Fruit fly (Drosophila melanogaster) whole organism, embryonic: ENCODE data around the gene Tlk.
A peak's percentile ranks its signal among the peaks of the same experiment; 100 is the strongest.

Experiments used
- Awh ChIP-seq: fragments of 200-800 bp; sonication (Bioruptor generic); IDR thresholded peaks from 2 replicates; pipeline ENCODE4, ENCODE4 v1.3.6; 2022; ENCODE audit warnings: missing biosample characterization, missing genetic modification characterization
- BEAF-32 ChIP-seq: fragments of 200-800 bp; sonication (Bioruptor generic); optimal IDR thresholded peaks from 3 replicates; lab custom pipeline; 2017; ENCODE audit warnings: missing biosample characterization, missing genetic modification characterization, mild to moderate bottlenecking, moderate library complexity, missing genetic modification reagents
- Blimp-1 ChIP-seq: fragments of 200-800 bp; sonication (Bioruptor generic); optimal IDR thresholded peaks from 3 replicates; lab custom pipeline; 2018; ENCODE audit warnings: missing biosample characterization, missing genetic modification characterization, mild to moderate bottlenecking, moderate library complexity, missing genetic modification reagents
- CG12744 ChIP-seq: fragments of 200-800 bp; sonication (Bioruptor generic); optimal IDR thresholded peaks from 2 replicates; lab custom pipeline; 2016; ENCODE audit warnings: missing biosample characterization, missing genetic modification characterization
- CG13624 ChIP-seq: fragments of 200-800 bp; sonication (Bioruptor generic); optimal IDR thresholded peaks from 2 replicates; lab custom pipeline; 2016; ENCODE audit warnings: missing biosample characterization, missing genetic modification characterization
- CG1647 ChIP-seq: fragments of 200-800 bp; sonication (Bioruptor generic); optimal IDR thresholded peaks from 3 replicates; lab custom pipeline; 2016; ENCODE audit warnings: missing biosample characterization, missing genetic modification characterization
- CG16779 ChIP-seq: fragments of 200-800 bp; sonication (Bioruptor generic); IDR thresholded peaks from 2 replicates; pipeline ENCODE4 v1.3.6; 2022; ENCODE audit warnings: missing biosample characterization, missing genetic modification characterization
- CG17802 ChIP-seq: fragments of 200-800 bp; sonication (Bioruptor generic); optimal IDR thresholded peaks from 2 replicates; lab custom pipeline; 2018; ENCODE audit warnings: missing biosample characterization, mild to moderate bottlenecking, missing genetic modification characterization, moderate library complexity
- CG2199 ChIP-seq: fragments of 200-800 bp; sonication (Bioruptor generic); IDR thresholded peaks from 3 replicates; pipeline ENCODE4 v1.3.6; 2022; ENCODE audit warnings: missing biosample characterization, missing genetic modification characterization
- CG2678 ChIP-seq: fragments of 200-800 bp; sonication (Bioruptor generic); optimal IDR thresholded peaks from 3 replicates; lab custom pipeline; 2019; ENCODE audit warnings: missing biosample characterization, mild to moderate bottlenecking, missing genetic modification characterization, moderate library complexity
- CG34224 ChIP-seq: fragments of 200-800 bp; sonication (Bioruptor generic); IDR thresholded peaks from 3 replicates; pipeline ENCODE4 v1.3.6; 2022; ENCODE audit warnings: missing biosample characterization, missing genetic modification characterization; ENCODE audit not compliant: partially characterized antibody
- CG43689 ChIP-seq: fragments of 200-800 bp; sonication (Bioruptor generic); IDR thresholded peaks from 2 replicates; pipeline ENCODE4 v1.3.6; 2022; ENCODE audit warnings: missing biosample characterization, missing genetic modification characterization
- CG4404 ChIP-seq: fragments of 200-800 bp; sonication (Bioruptor generic); IDR thresholded peaks from 2 replicates; pipeline ENCODE4 v1.3.6; 2022; ENCODE audit warnings: missing biosample characterization, missing genetic modification characterization
- CG4707 ChIP-seq: fragments of 200-800 bp; sonication (Bioruptor generic); optimal IDR thresholded peaks from 2 replicates; lab custom pipeline; 2018; ENCODE audit warnings: missing biosample characterization, mild to moderate bottlenecking, missing genetic modification characterization, moderate library complexity
- CG5245 ChIP-seq: fragments of 200-800 bp; sonication (Bioruptor generic); optimal IDR thresholded peaks from 3 replicates; lab custom pipeline; 2016; ENCODE audit warnings: missing biosample characterization, missing genetic modification characterization
- CG6654 ChIP-seq: fragments of 200-800 bp; sonication (Bioruptor generic); optimal IDR thresholded peaks from 2 replicates; lab custom pipeline; 2017; ENCODE audit warnings: missing biosample characterization, mild to moderate bottlenecking, missing genetic modification characterization
- CG7928 ChIP-seq: fragments of 200-800 bp; sonication (Bioruptor generic); optimal IDR thresholded peaks from 2 replicates; lab custom pipeline; 2017; ENCODE audit warnings: missing biosample characterization, mild to moderate bottlenecking, missing genetic modification characterization
- Camta ChIP-seq: fragments of 200-800 bp; sonication (Bioruptor generic); optimal IDR thresholded peaks from 2 replicates; lab custom pipeline; 2016; ENCODE audit warnings: missing biosample characterization, missing genetic modification characterization
- Deaf1 ChIP-seq: fragments of 200-800 bp; optimal IDR thresholded peaks from 3 replicates; lab custom pipeline; 2019; ENCODE audit warnings: missing biosample characterization, mild to moderate bottlenecking, missing genetic modification characterization, moderate library complexity
- Doc3 ChIP-seq: fragments of 200-800 bp; sonication (Bioruptor generic); IDR thresholded peaks from 3 replicates; pipeline ENCODE4 v1.3.6; 2022; ENCODE audit warnings: missing biosample characterization, missing genetic modification characterization; ENCODE audit not compliant: partially characterized antibody
- Dp ChIP-seq: fragments of 200-800 bp; sonication (Bioruptor generic); optimal IDR thresholded peaks from 2 replicates; lab custom pipeline; 2018; ENCODE audit warnings: missing biosample characterization, mild to moderate bottlenecking, missing genetic modification characterization, moderate library complexity
- Gug ChIP-seq: fragments of 200-800 bp; sonication (Bioruptor generic); IDR thresholded peaks from 4 replicates; pipeline ENCODE4 v1.3.6; 2022; ENCODE audit warnings: missing biosample characterization, missing genetic modification characterization
- Hmr ChIP-seq: fragments of 200-800 bp; sonication (Bioruptor generic); optimal IDR thresholded peaks from 3 replicates; lab custom pipeline; 2017; ENCODE audit warnings: mild to moderate bottlenecking, missing biosample characterization, missing genetic modification reagents, missing genetic modification characterization
- Kr ChIP-seq: fragments of 200-800 bp; sonication (Bioruptor generic); optimal IDR thresholded peaks from 2 replicates; lab custom pipeline; 2017; ENCODE audit warnings: missing biosample characterization, mild to moderate bottlenecking, missing genetic modification characterization
- NC2α ChIP-seq: fragments of 200-800 bp; sonication (Bioruptor generic); optimal IDR thresholded peaks from 2 replicates; lab custom pipeline; 2016; ENCODE audit warnings: missing biosample characterization, missing genetic modification characterization
- NK7.1 ChIP-seq: fragments of 200-800 bp; sonication (Bioruptor generic); optimal IDR thresholded peaks from 3 replicates; lab custom pipeline; 2016; ENCODE audit warnings: missing biosample characterization, missing genetic modification characterization
- Nf-YC ChIP-seq: fragments of 200-800 bp; optimal IDR thresholded peaks from 3 replicates; lab custom pipeline; 2019; ENCODE audit warnings: missing biosample characterization, mild to moderate bottlenecking, missing genetic modification characterization, moderate library complexity
- Opbp ChIP-seq: fragments of 200-800 bp; sonication (Bioruptor generic); IDR thresholded peaks from 3 replicates; pipeline ENCODE4 v1.3.6; 2022; ENCODE audit warnings: missing biosample characterization, missing genetic modification characterization; ENCODE audit not compliant: partially characterized antibody
- Scr ChIP-seq: fragments of 200-800 bp; sonication (Bioruptor generic); IDR thresholded peaks from 2 replicates; pipeline ENCODE4 v1.3.6; 2022; ENCODE audit warnings: missing biosample characterization, missing genetic modification characterization; ENCODE audit not compliant: partially characterized antibody
- Ssrp ChIP-seq: fragments of 200-800 bp; sonication (Bioruptor generic); optimal IDR thresholded peaks from 2 replicates; lab custom pipeline; 2018; ENCODE audit warnings: missing biosample characterization, mild to moderate bottlenecking, missing genetic modification characterization, moderate library complexity
- Stat92E ChIP-seq, 3 experiments: fragments of >200 bp in 2 of 3; fragments of 200-800 bp in 1 of 3; sonication (Bioruptor generic) in 1 of 3; optimal IDR thresholded peaks; 2 replicates each; lab custom pipeline; 2017 to 2019; ENCODE audit warnings: missing biosample characterization in 3 of 3, missing genetic modification characterization in 3 of 3, mild to moderate bottlenecking in 1 of 3, moderate library complexity in 1 of 3
- Usf ChIP-seq: fragments of 200-800 bp; sonication (Bioruptor generic); optimal IDR thresholded peaks from 2 replicates; lab custom pipeline; 2017; ENCODE audit warnings: missing genotype, missing biosample characterization, missing genetic modification characterization
- ash1 ChIP-seq: fragments of 200-800 bp; sonication (Bioruptor generic); optimal IDR thresholded peaks from 2 replicates; lab custom pipeline; 2018; ENCODE audit warnings: missing biosample characterization, mild to moderate bottlenecking, missing genetic modification characterization
- chif ChIP-seq, 2 experiments: fragments of 200-800 bp; sonication (Bioruptor generic); optimal IDR thresholded peaks; 3 replicates each; lab custom pipeline; 2016; ENCODE audit warnings: missing biosample characterization in 2 of 2, missing genetic modification characterization in 2 of 2
- chinmo ChIP-seq: fragments of 200-800 bp; sonication (Bioruptor generic); IDR thresholded peaks from 4 replicates; pipeline ENCODE4 v1.3.6; 2022; ENCODE audit warnings: missing biosample characterization, missing genetic modification characterization; ENCODE audit not compliant: partially characterized antibody
- chm ChIP-seq: fragments of 200-800 bp; sonication (Bioruptor generic); IDR thresholded peaks from 2 replicates; pipeline ENCODE4 v1.3.6; 2022; ENCODE audit warnings: missing biosample characterization, missing genetic modification characterization
- dpn ChIP-seq, 2 experiments: fragments of 200-800 bp; sonication (Bioruptor generic); optimal IDR thresholded peaks; 3 replicates each; lab custom pipeline; 2016; ENCODE audit warnings: missing biosample characterization in 2 of 2, missing genetic modification characterization in 2 of 2
- esg ChIP-seq: fragments of 200-800 bp; sonication (Bioruptor generic); conservative IDR thresholded peaks from 2 replicates; pipeline ENCODE4 v1.3.6; 2022; ENCODE audit warnings: missing biosample characterization, missing genetic modification characterization
- exex ChIP-seq: fragments of 200-800 bp; sonication (Bioruptor generic); optimal IDR thresholded peaks from 4 replicates; lab custom pipeline; 2018; ENCODE audit warnings: missing biosample characterization, mild to moderate bottlenecking, missing genetic modification characterization, moderate library complexity
- gce ChIP-seq: fragments of 200-800 bp; sonication (Bioruptor generic); IDR thresholded peaks from 3 replicates; pipeline ENCODE4 v1.3.6; 2022; ENCODE audit warnings: missing biosample characterization, missing genetic modification characterization
- nerfin-2 ChIP-seq: fragments of 200-800 bp; sonication (Bioruptor generic); IDR thresholded peaks from 2 replicates; pipeline ENCODE4 v1.3.6; 2022; ENCODE audit warnings: missing biosample characterization, missing genetic modification characterization; ENCODE audit not compliant: partially characterized antibody
- pfk ChIP-seq: fragments of 200-800 bp; sonication (Bioruptor generic); optimal IDR thresholded peaks from 2 replicates; lab custom pipeline; 2018; ENCODE audit warnings: missing biosample characterization, mild to moderate bottlenecking, missing genetic modification characterization, moderate library complexity
- psq ChIP-seq: fragments of 200-800 bp; sonication (Bioruptor generic); optimal IDR thresholded peaks from 2 replicates; lab custom pipeline; 2017; ENCODE audit warnings: missing biosample characterization, missing genetic modification characterization
- ro ChIP-seq: fragments of 200-800 bp; sonication (Bioruptor generic); IDR thresholded peaks from 2 replicates; pipeline ENCODE4 v1.3.6; 2022; ENCODE audit warnings: missing biosample characterization, missing genetic modification characterization
- sc ChIP-seq, 3 experiments: fragments of >200 bp in 2 of 3; fragments of 200-800 bp in 1 of 3; sonication (Bioruptor generic) in 1 of 3; optimal IDR thresholded peaks; 2 replicates in 2 of 3; 3 replicates in 1 of 3; lab custom pipeline; 2017; ENCODE audit warnings: mild to moderate bottlenecking in 1 of 3, missing biosample characterization in 1 of 3, missing genetic modification characterization in 1 of 3, missing genetic modification reagents in 1 of 3
- sim ChIP-seq: fragments of 200-800 bp; sonication (Bioruptor generic); IDR thresholded peaks from 2 replicates; pipeline ENCODE4 v1.3.6; 2022; ENCODE audit warnings: missing biosample characterization, missing genetic modification characterization
- sna ChIP-seq: fragments of 200-800 bp; sonication (Bioruptor generic); IDR thresholded peaks from 2 replicates; pipeline ENCODE4 v1.3.6; 2022; ENCODE audit warnings: missing biosample characterization, missing genetic modification characterization; ENCODE audit not compliant: partially characterized antibody
- trh ChIP-seq: fragments of 200-800 bp; sonication (Bioruptor generic); optimal IDR thresholded peaks from 2 replicates; lab custom pipeline; 2016; ENCODE audit warnings: missing biosample characterization, missing genetic modification characterization
- unpg ChIP-seq: fragments of 200-800 bp; sonication (Bioruptor generic); optimal IDR thresholded peaks from 3 replicates; lab custom pipeline; 2018; ENCODE audit warnings: missing biosample characterization, mild to moderate bottlenecking, missing genetic modification characterization, moderate library complexity
- vfl ChIP-seq: fragments of 200-800 bp; sonication (Bioruptor generic); optimal IDR thresholded peaks from 2 replicates; lab custom pipeline; 2016; ENCODE audit warnings: missing biosample characterization, missing genetic modification characterization

Tlk gene

DNA sequence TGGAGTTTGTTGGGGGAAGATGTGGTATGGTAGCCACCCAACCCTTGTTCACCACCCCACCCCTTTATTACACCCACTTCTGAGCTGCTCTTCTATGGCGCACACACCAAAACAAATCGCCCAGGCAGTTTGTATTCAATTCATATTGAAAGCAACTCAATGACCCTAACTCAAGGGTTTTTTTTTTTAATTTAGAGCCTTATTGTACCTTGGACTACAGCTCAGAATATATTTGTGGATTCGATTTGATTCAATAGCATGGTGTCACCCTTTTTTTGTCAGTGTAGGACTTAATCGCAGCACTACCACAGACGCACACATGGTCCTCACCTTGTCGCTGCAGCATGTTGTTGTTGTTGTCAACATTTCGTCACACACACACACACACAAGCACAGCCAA lies 2.4 kb downstream of the Tlk start (continued):
- TF ChIP-seq ro (GFP tag; lab: Robert Waterston, UW) (no peak), Usf (no peak), Opbp (GFP tag; lab: Robert Waterston, UW) (no peak), pfk (GFP tag; lab: Kevin White, UChicago) (no peak), CG7928 (GFP tag; lab: Kevin White, UChicago) (no peak), CG4404 (GFP tag; lab: Robert Waterston, UW) (no peak), Gug (GFP tag; lab: Robert Waterston, UW) (0 out of 4 replicates have a peak, but pooled peaks have one; percentile 8), Stat92E (GFP tag; optimal IDR thresholded peaks at IDR 0.05; lab: Kevin White, UChicago) (no peak), CG16779 (GFP tag; lab: Robert Waterston, UW) (no peak), sc (optimal IDR thresholded peaks at IDR 0.05; lab: Kevin White, UChicago) (no peak), sc (GFP tag; optimal IDR thresholded peaks at IDR 0.05; lab: Kevin White, UChicago) (no peak), chm (no peak), CG12744 (GFP tag; lab: Kevin White, UChicago) (no peak), vfl (GFP tag; lab: Kevin White, UChicago) (no peak), CG5245 (GFP tag; lab: Kevin White, UChicago) (no peak), trh (no peak), Kr (GFP tag; lab: Kevin White, UChicago) (no peak), NK7.1 (GFP tag; lab: Kevin White, UChicago) (no peak), unpg (GFP tag; lab: Kevin White, UChicago) (peak; percentile 37), exex (tag; lab: Kevin White, UChicago) (no peak), Deaf1 (no peak), ash1 (no peak), Scr (GFP tag; lab: Robert Waterston, UW) (no peak), CG2678 (tag; lab: Kevin White, UChicago) (peak; percentile 36), psq (GFP tag; lab: Kevin White, UChicago) (no peak), CG17802 (tag; lab: Kevin White, UChicago) (no peak), nerfin-2 (GFP tag; lab: Robert Waterston, UW) (no peak), CG1647 (GFP tag; lab: Kevin White, UChicago) (no peak), CG34224 (GFP tag; lab: Robert Waterston, UW) (no peak), gce (GFP tag; lab: Robert Waterston, UW) (no peak), Ssrp (tag; lab: Kevin White, UChicago) (no peak), dpn (GFP tag; optimal IDR thresholded peaks at IDR 0.05; lab: Kevin White, UChicago) (peak in 1 of 2 experiments; percentile 15), NC2α (no peak), Camta (GFP tag; lab: Kevin White, UChicago) (no peak), Dp (GFP tag; lab: Kevin White, UChicago) (no peak), CG13624 (GFP tag; lab: Kevin White, UChicago) (no peak), CG6654 (GFP tag; lab: Kevin White, UChicago) (no peak), chif (GFP tag; optimal IDR thresholded peaks at IDR 0.05; lab: Kevin White, UChicago) (peak in 1 of 2 experiments; percentile 15), chinmo (GFP tag; lab: Robert Waterston, UW) (no peak), Nf-YC (tag; lab: Kevin White, UChicago) (no peak), CG43689 (no peak), Awh (GFP tag; lab: Robert Waterston, UW) (no peak), sna (GFP tag; lab: Robert Waterston, UW) (no peak), BEAF-32 (no peak), sim (GFP tag; lab: Robert Waterston, UW) (no peak), Doc3 (GFP tag; lab: Robert Waterston, UW) (no peak), CG2199 (no peak), Blimp-1 (GFP tag; lab: Kevin White, UChicago) (peak; percentile 22), Hmr (GFP tag; lab: Kevin White, UChicago) (no peak), CG4707 (no peak), esg (GFP tag; lab: Robert Waterston, UW) (0 out of 2 replicates have a peak, but pooled peaks have one; percentile 8)
